Worm (Caenorhabditis elegans): ENCODE measurements around the gene C25H3.1.

C25H3.1 gene

ce11 chrII:5661735-5662177 is 37.1 kb upstream of the C25H3.1 start:
- TF ChIP-seq ceh-8 (GFP tag; optimal IDR thresholded peaks at IDR 0.05), result peak; percentile 21
- peak; percentile 85 for TF ChIP-seq ceh-88 (GFP tag; IDR thresholded peaks at IDR 0.05)
- no peak for TF ChIP-seq vab-15 (tag; optimal IDR thresholded peaks at IDR 0.05)
- no peak for TF ChIP-seq C34B4.2 (tag; optimal IDR thresholded peaks at IDR 0.05)
- TF ChIP-seq ceh-82 (tag; optimal IDR thresholded peaks at IDR 0.05), result peak; percentile 76 to 92 (median 90)
- peak in 1 of 2 experiments; percentile 53 for TF ChIP-seq mdl-1 (tag; optimal IDR thresholded peaks at IDR 0.05)
- TF ChIP-seq xbp-1 (tag; optimal IDR thresholded peaks at IDR 0.05), result peak; percentile 82
- TF ChIP-seq ceh-63 (GFP tag; optimal IDR thresholded peaks at IDR 0.05), result no peak
- TF ChIP-seq hlh-4 (tag; optimal IDR thresholded peaks at IDR 0.05), result no peak
- TF ChIP-seq sptf-1 (tag; optimal IDR thresholded peaks at IDR 0.05), result no peak
- peak; percentile 87 for TF ChIP-seq nhr-20 (tag; optimal IDR thresholded peaks at IDR 0.05)
- no peak for TF ChIP-seq alr-1 (tag; optimal IDR thresholded peaks at IDR 0.05; ENCODE audit: borderline replicate concordance)
- TF ChIP-seq unc-30 (tag; optimal IDR thresholded peaks at IDR 0.05), result no peak
- peak; percentile 92 for TF ChIP-seq swsn-7 (tag; optimal IDR thresholded peaks at IDR 0.05)
- peak; percentile 66 for TF ChIP-seq fkh-10 (GFP tag; optimal IDR thresholded peaks at IDR 0.05)
- peak; percentile 48 for TF ChIP-seq sox-4 (tag; optimal IDR thresholded peaks at IDR 0.05)
- TF ChIP-seq aha-1 (tag; optimal IDR thresholded peaks at IDR 0.05), result no peak
- peak; percentile 88 for TF ChIP-seq snu-23 (GFP tag; optimal IDR thresholded peaks at IDR 0.05)
- TF ChIP-seq ceh-90 (tag; optimal IDR thresholded peaks at IDR 0.05), result no peak
- peak; percentile 83 for TF ChIP-seq unc-86 (tag; optimal IDR thresholded peaks at IDR 0.05)
- TF ChIP-seq F16B12.6 (tag; optimal IDR thresholded peaks at IDR 0.05), result peak; percentile 31
- peak; percentile 62 for TF ChIP-seq jun-1 (tag; optimal IDR thresholded peaks at IDR 0.05)
- peak; percentile 60 for TF ChIP-seq skn-1 (tag; optimal IDR thresholded peaks at IDR 0.05)
- peak; percentile 88 for TF ChIP-seq lin-14 (GFP tag; optimal IDR thresholded peaks at IDR 0.05)
- TF ChIP-seq hpl-2 (GFP tag; optimal IDR thresholded peaks at IDR 0.05), result no peak
- TF ChIP-seq lin-39 (tag; optimal IDR thresholded peaks at IDR 0.05), result no peak
- TF ChIP-seq nhr-77 (tag; optimal IDR thresholded peaks at IDR 0.05), result peak; percentile 83
- TF ChIP-seq Y116A8C.19 (tag; optimal IDR thresholded peaks at IDR 0.05; ENCODE audit: borderline replicate concordance), result no peak
- TF ChIP-seq nhr-84 (tag; optimal IDR thresholded peaks at IDR 0.05), result peak; percentile 66
- TF ChIP-seq fos-1 (tag; optimal IDR thresholded peaks at IDR 0.05), result peak; percentile 84
- TF ChIP-seq unc-130 (tag; optimal IDR thresholded peaks at IDR 0.05), result peak; percentile 5
- no peak for TF ChIP-seq efl-3 (GFP tag; optimal IDR thresholded peaks at IDR 0.05)
- peak; percentile 85 for TF ChIP-seq C16A3.4 (tag; optimal IDR thresholded peaks at IDR 0.05)
- peak; percentile 47 for TF ChIP-seq nhr-237 (tag; optimal IDR thresholded peaks at IDR 0.05)
- TF ChIP-seq ztf-11 (tag; optimal IDR thresholded peaks at IDR 0.05), result peak in 1 of 2 experiments; percentile 77
- peak in 1 of 2 experiments; percentile 2 for TF ChIP-seq egl-27 (tag; optimal IDR thresholded peaks at IDR 0.05)
- TF ChIP-seq mab-9 (GFP tag; IDR thresholded peaks at IDR 0.05), result peak; percentile 71
- TF ChIP-seq nhr-11 (tag; optimal IDR thresholded peaks at IDR 0.05), result peak; percentile 25
- TF ChIP-seq tbx-2 (tag; optimal IDR thresholded peaks at IDR 0.05), result peak; percentile 81
- peak; percentile 74 to 76 for TF ChIP-seq efl-1 (optimal IDR thresholded peaks at IDR 0.05)
- TF ChIP-seq efl-1 (GFP tag; optimal IDR thresholded peaks at IDR 0.05 in 1 of 2), result peak; percentile 54 to 93
- peak; percentile 86 for TF ChIP-seq pax-3 (tag; optimal IDR thresholded peaks at IDR 0.05)
- no peak for TF ChIP-seq unc-98 (GFP tag; IDR thresholded peaks at IDR 0.05)
- peak; percentile 67 for TF ChIP-seq mep-1 (tag; optimal IDR thresholded peaks at IDR 0.05)
- TF ChIP-seq zag-1 (tag; optimal IDR thresholded peaks at IDR 0.05), result peak; percentile 74
- peak; percentile 88 for TF ChIP-seq nhr-85 (tag)
- peak; percentile 26 for TF ChIP-seq fkh-4 (tag; optimal IDR thresholded peaks at IDR 0.05; ENCODE audit: borderline replicate concordance)
- TF ChIP-seq C04F5.9 (tag; optimal IDR thresholded peaks at IDR 0.05), result no peak
- TF ChIP-seq nhr-19 (GFP tag; conservative IDR thresholded peaks at IDR 0.05), result peak; percentile 84
- TF ChIP-seq nhr-47 (tag; optimal IDR thresholded peaks at IDR 0.05), result peak; percentile 85
- peak; percentile 67 for TF ChIP-seq ces-1 (GFP tag; optimal IDR thresholded peaks at IDR 0.05)
- peak; percentile 80 for TF ChIP-seq elt-2 (tag; optimal IDR thresholded peaks at IDR 0.05)
- TF ChIP-seq hlh-17 (GFP tag; optimal IDR thresholded peaks at IDR 0.05; ENCODE audit: borderline replicate concordance), result no peak
- peak; percentile 73 for TF ChIP-seq lin-13 (GFP tag; optimal IDR thresholded peaks at IDR 0.05)
